Fruit fly (Drosophila melanogaster) whole organism, adult: ENCODE data around the gene CG8851.

ENCODE experiments used
- CG11617 ChIP-seq: fragments of 200-800 bp; sonication (Bioruptor generic); optimal IDR thresholded peaks from 2 replicates; lab custom pipeline; 2017; ENCODE audit warnings: mild to moderate bottlenecking, missing biosample characterization, missing genetic modification reagents, missing genetic modification characterization
- CG1620 ChIP-seq: fragments of 200-800 bp; sonication (Bioruptor generic); optimal IDR thresholded peaks from 2 replicates; lab custom pipeline; 2016; ENCODE audit warnings: missing biosample characterization, missing genetic modification characterization
- CG5204 ChIP-seq: fragments of 200-800 bp; sonication (Bioruptor generic); optimal IDR thresholded peaks from 2 replicates; lab custom pipeline; 2016; ENCODE audit warnings: missing biosample characterization, missing genetic modification characterization
- CG7045 ChIP-seq: fragments of 200-800 bp; sonication (Bioruptor generic); optimal IDR thresholded peaks from 2 replicates; lab custom pipeline; 2017; ENCODE audit warnings: missing biosample characterization, mild to moderate bottlenecking, missing genetic modification characterization
- Crg-1 ChIP-seq: fragments of 200-800 bp; sonication (Bioruptor generic); optimal IDR thresholded peaks from 2 replicates; lab custom pipeline; 2016; ENCODE audit warnings: missing biosample characterization, missing genetic modification characterization
- Hr96 ChIP-seq: fragments of 200-800 bp; sonication (Bioruptor generic); optimal IDR thresholded peaks from 2 replicates; lab custom pipeline; 2016; ENCODE audit warnings: missing biosample characterization, missing genetic modification characterization
- Mnt ChIP-seq: fragments of 200-800 bp; sonication (Bioruptor generic); optimal IDR thresholded peaks from 2 replicates; lab custom pipeline; 2016; ENCODE audit warnings: missing biosample characterization, mild to moderate bottlenecking, missing genetic modification characterization
- cic ChIP-seq: fragments of 200-800 bp; sonication (Bioruptor generic); optimal IDR thresholded peaks from 2 replicates; lab custom pipeline; 2017; ENCODE audit warnings: missing biosample characterization, mild to moderate bottlenecking, missing genetic modification characterization, moderate library complexity
- pad ChIP-seq: fragments of 200-800 bp; sonication (Bioruptor generic); optimal IDR thresholded peaks from 3 replicates; lab custom pipeline; 2017; ENCODE audit warnings: missing biosample characterization, missing genetic modification characterization, mild to moderate bottlenecking, moderate library complexity, missing genetic modification reagents
- toe ChIP-seq: fragments of 200-800 bp; sonication (Bioruptor generic); optimal IDR thresholded peaks from 2 replicates; lab custom pipeline; 2016; ENCODE audit warnings: missing biosample characterization, missing genetic modification characterization

DNA sequence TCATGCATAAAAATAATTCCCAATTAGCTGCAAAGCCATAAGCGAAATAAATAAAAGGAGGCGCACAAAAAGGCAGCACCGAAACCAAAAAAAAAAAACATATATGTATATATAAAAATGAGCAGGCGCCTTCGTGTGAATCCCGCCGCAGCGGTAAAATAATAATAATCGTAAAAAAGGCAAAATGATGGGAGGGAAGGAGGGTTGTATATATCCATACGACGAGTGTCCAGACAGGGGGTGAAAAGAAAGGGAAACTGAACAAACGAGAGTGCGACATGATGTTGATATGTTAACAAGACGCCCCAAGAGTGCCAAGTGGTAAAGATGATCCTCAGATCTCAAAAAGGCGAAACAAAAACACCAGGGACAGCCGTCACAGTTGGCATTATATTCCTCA is 45.1 kb downstream of the CG8851 start:
- TF ChIP-seq toe (GFP tag; lab: Kevin White, UChicago) = no peak
- TF ChIP-seq Mnt = no peak
- no peak for TF ChIP-seq CG11617 (GFP tag; lab: Kevin White, UChicago)
- no peak for TF ChIP-seq cic (GFP tag; lab: Kevin White, UChicago)
- TF ChIP-seq CG1620 (GFP tag; lab: Kevin White, UChicago) = no peak
- TF ChIP-seq Hr96 (GFP tag; lab: Kevin White, UChicago) = no peak
- TF ChIP-seq CG7045 = no peak
- no peak for TF ChIP-seq pad (GFP tag; lab: Kevin White, UChicago)
- no peak for TF ChIP-seq Crg-1 (GFP tag; lab: Kevin White, UChicago)
- no peak for TF ChIP-seq CG5204 (GFP tag; lab: Kevin White, UChicago)
